Worm (Caenorhabditis elegans) whole organism, early embryonic: Measurements from ENCODE around the gene F11A5.18.

Experiments used
- B0310.2 ChIP-seq: sonication (generic microtip); optimal IDR thresholded peaks from 2 replicates; lab custom pipeline; 2016; ENCODE audit warnings: mild to moderate bottlenecking, missing genetic modification characterization, missing compliant biosample characterization
- F13C5.2 ChIP-seq: sonication (generic microtip); optimal IDR thresholded peaks from 2 replicates; lab custom pipeline; 2017; ENCODE audit warnings: mild to moderate bottlenecking, missing genetic modification characterization, inconsistent platforms, missing compliant biosample characterization
- aly-1 ChIP-seq: sonication (generic microtip); optimal IDR thresholded peaks from 2 replicates; lab custom pipeline; 2016; ENCODE audit warnings: missing genetic modification characterization, missing compliant biosample characterization
- ama-1 ChIP-seq: fragments of 150-350 bp; optimal IDR thresholded peaks from 2 replicates; lab custom pipeline; 2014
- ceh-13 ChIP-seq: fragments of 200-800 bp; sonication (Bioruptor generic); optimal IDR thresholded peaks from 2 replicates; lab custom pipeline; 2018; ENCODE audit warnings: mild to moderate bottlenecking, missing genetic modification characterization, missing compliant biosample characterization
- ceh-36 ChIP-seq: sonication (generic microtip); optimal IDR thresholded peaks from 2 replicates; lab custom pipeline; 2016; ENCODE audit warnings: missing genetic modification characterization, inconsistent platforms, missing compliant biosample characterization
- ets-7 ChIP-seq: sonication (generic microtip); optimal IDR thresholded peaks from 2 replicates; lab custom pipeline; 2016; ENCODE audit warnings: missing genotype, missing genetic modification characterization, missing compliant biosample characterization
- flt-1 ChIP-seq: fragments of 200-800 bp; sonication (Bioruptor generic); IDR thresholded peaks from 2 replicates; pipeline ENCODE4 v1.3.6; 2022; ENCODE audit warnings: missing genetic modification characterization, missing compliant biosample characterization
- hmbx-1 ChIP-seq: sonication (generic microtip); optimal IDR thresholded peaks from 2 replicates; lab custom pipeline; 2016; ENCODE audit warnings: mild to moderate bottlenecking, missing genetic modification characterization, missing compliant biosample characterization
- hmg-4 ChIP-seq: fragments of 200-800 bp; sonication (Bioruptor generic); optimal IDR thresholded peaks from 2 replicates; lab custom pipeline; 2018; ENCODE audit warnings: mild to moderate bottlenecking, missing genetic modification characterization, missing compliant biosample characterization
- hnd-1 ChIP-seq: sonication (generic microtip); optimal IDR thresholded peaks from 2 replicates; lab custom pipeline; 2016; ENCODE audit warnings: missing genetic modification characterization, missing compliant biosample characterization
- pes-1 ChIP-seq: fragments of 200-800 bp; sonication (Bioruptor generic); IDR thresholded peaks from 2 replicates; pipeline ENCODE4 v1.3.6; 2022; ENCODE audit warnings: missing genetic modification reagents, missing genetic modification characterization, missing compliant biosample characterization
- scrt-1 ChIP-seq: fragments of 200-800 bp; sonication (Bioruptor generic); IDR thresholded peaks from 2 replicates; pipeline ENCODE4 v1.3.6; 2022; ENCODE audit warnings: missing genetic modification characterization, missing compliant biosample characterization
- sea-1 ChIP-seq: fragments of 200-800 bp; sonication (Bioruptor generic); conservative IDR thresholded peaks from 2 replicates; pipeline ENCODE4 v1.3.6; 2022; ENCODE audit warnings: missing genetic modification characterization, missing compliant biosample characterization
- tbx-11 ChIP-seq: fragments of 200-800 bp; sonication (Bioruptor generic); IDR thresholded peaks from 2 replicates; pipeline ENCODE4 v1.3.6; 2022; ENCODE audit warnings: missing genetic modification characterization, missing compliant biosample characterization
- tbx-37 ChIP-seq: fragments of 200-800 bp; sonication (Bioruptor generic); conservative IDR thresholded peaks from 2 replicates; pipeline ENCODE4 v1.3.6; 2022; ENCODE audit warnings: missing genetic modification reagents, missing genetic modification characterization, missing compliant biosample characterization
- tra-4 ChIP-seq: sonication (generic microtip); optimal IDR thresholded peaks from 2 replicates; lab custom pipeline; 2017; ENCODE audit warnings: missing genetic modification characterization, missing compliant biosample characterization

F11A5.18 gene

ce11 chrV:16229439-16229838, 26.7 kb downstream of the F11A5.18 start:
- TF ChIP-seq scrt-1 (no peak), tbx-37 (GFP tag; lab: Robert Waterston, UW) (no peak), F13C5.2 (no peak), hmbx-1 (no peak), flt-1 (no peak), B0310.2 (no peak)

- no peak for TF ChIP-seq F13C5.2
- no peak for TF ChIP-seq tbx-37 (GFP tag; lab: Robert Waterston, UW)
- TF ChIP-seq sea-1 (GFP tag; lab: Robert Waterston, UW): no peak
- TF ChIP-seq ama-1 (lab: Kevin White, UChicago): no peak
- TF ChIP-seq ceh-13 (GFP tag; lab: Kevin White, UChicago): no peak
- TF ChIP-seq hmg-4 (GFP tag; lab: Kevin White, UChicago): no peak
These were observed 27.2 kb downstream of the F11A5.18 start, which contains the start of the genes F21H7.2 and F21H7.12 for ce11 chrV:16229896-16230295. Gene F21H7.2, minus strand, starts transcription at chrV:16229996. Gene F21H7.12, plus strand, starts transcription at chrV:16230165.

DNA sequence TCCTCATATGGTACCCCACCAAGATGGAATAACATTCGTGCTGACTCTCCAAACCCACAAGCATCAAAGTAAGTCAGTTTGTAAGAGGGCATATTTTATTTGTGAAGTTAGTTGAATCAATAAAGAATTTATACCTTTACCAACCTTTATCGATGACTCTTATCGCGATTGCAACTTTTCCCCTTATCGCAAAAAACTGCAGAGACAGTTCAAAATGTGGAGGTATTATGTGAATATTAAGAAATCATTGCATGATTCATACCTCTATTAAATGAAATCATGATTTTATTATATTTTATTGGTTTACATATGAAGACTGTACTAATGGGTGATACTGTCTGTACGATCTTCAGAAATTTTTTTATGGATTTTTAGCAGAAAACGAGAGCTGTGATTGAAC, 29.5 kb downstream of the F11A5.18 start, which contains the start of gene gst-22:
Gene gst-22, minus strand, starts transcription at position 103 of the 400 bp plus-strand sequence.
- no peak for TF ChIP-seq ets-7 (tag; lab: Kevin White, UChicago)
- TF ChIP-seq F13C5.2: no peak
- no peak for TF ChIP-seq B0310.2
- no peak for TF ChIP-seq pes-1 (GFP tag; lab: Robert Waterston, UW)
- TF ChIP-seq tra-4 (tag; lab: Kevin White, UChicago): no peak
- no peak for TF ChIP-seq aly-1
- no peak for TF ChIP-seq hmbx-1
- no peak for TF ChIP-seq scrt-1
- no peak for TF ChIP-seq sea-1 (GFP tag; lab: Robert Waterston, UW)
- TF ChIP-seq ceh-36: no peak
- TF ChIP-seq flt-1: no peak
- TF ChIP-seq hnd-1: no peak
- TF ChIP-seq ama-1 (lab: Kevin White, UChicago): no peak
- TF ChIP-seq hmg-4 (GFP tag; lab: Kevin White, UChicago): no peak
- TF ChIP-seq tbx-37 (GFP tag; lab: Robert Waterston, UW): no peak
- TF ChIP-seq tbx-11 (GFP tag; lab: Robert Waterston, UW): no peak
- TF ChIP-seq ceh-13 (GFP tag; lab: Kevin White, UChicago): no peak

- no peak for TF ChIP-seq hnd-1
- TF ChIP-seq ceh-13 (GFP tag; lab: Kevin White, UChicago): no peak
- no peak for TF ChIP-seq hmg-4 (GFP tag; lab: Kevin White, UChicago)
- no peak for TF ChIP-seq F13C5.2
- no peak for TF ChIP-seq scrt-1
- TF ChIP-seq tbx-37 (GFP tag; lab: Robert Waterston, UW): no peak
- no peak for TF ChIP-seq tra-4 (tag; lab: Kevin White, UChicago)
- no peak for TF ChIP-seq sea-1 (GFP tag; lab: Robert Waterston, UW)
- no peak for TF ChIP-seq hmbx-1
- TF ChIP-seq ama-1 (lab: Kevin White, UChicago): no peak
- no peak for TF ChIP-seq B0310.2
- no peak for TF ChIP-seq tbx-11 (GFP tag; lab: Robert Waterston, UW)
- no peak for TF ChIP-seq flt-1
- TF ChIP-seq aly-1: no peak
- no peak for TF ChIP-seq ets-7 (tag; lab: Kevin White, UChicago)
- no peak for TF ChIP-seq pes-1 (GFP tag; lab: Robert Waterston, UW)
These were observed 30.9 kb downstream of the F11A5.18 start, which contains the start of gene clec-233 for ce11 chrV:16233624-16234023. Gene clec-233, plus strand, starts transcription at chrV:16233924.

DNA sequence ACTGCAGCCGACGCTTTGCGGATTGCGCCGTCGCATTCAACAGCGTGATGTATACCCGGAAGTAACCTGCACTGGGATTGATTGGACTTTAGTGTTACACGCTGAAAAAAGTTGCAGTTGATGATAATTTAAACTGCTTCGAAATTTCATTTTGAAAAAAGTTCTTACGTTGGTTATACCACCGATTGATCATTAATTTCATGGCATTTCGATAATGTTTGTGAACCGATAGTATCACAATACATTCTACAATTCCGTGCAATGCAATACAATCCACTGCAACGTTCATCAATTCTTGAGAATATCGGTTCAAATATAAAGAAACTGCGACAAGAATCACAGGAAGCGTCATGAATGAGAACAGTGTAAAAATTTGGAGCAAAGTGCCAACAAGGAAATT, 32.4 kb downstream of the F11A5.18 start, which contains the start of gene F21H7.3:
Gene F21H7.3, minus strand, starts transcription at position 101 of the 400 bp plus-strand sequence.
- TF ChIP-seq ets-7 (tag; lab: Kevin White, UChicago) (no peak), scrt-1 (no peak)

- TF ChIP-seq ceh-13 (GFP tag; lab: Kevin White, UChicago) (no peak), F13C5.2 (no peak), tra-4 (tag; lab: Kevin White, UChicago) (no peak), ceh-36 (no peak)
These were observed 32.9 kb downstream of the F11A5.18 start, which contains the start of gene srh-98 for ce11 chrV:16235647-16236046. Gene srh-98, minus strand, starts transcription at chrV:16235747.

DNA sequence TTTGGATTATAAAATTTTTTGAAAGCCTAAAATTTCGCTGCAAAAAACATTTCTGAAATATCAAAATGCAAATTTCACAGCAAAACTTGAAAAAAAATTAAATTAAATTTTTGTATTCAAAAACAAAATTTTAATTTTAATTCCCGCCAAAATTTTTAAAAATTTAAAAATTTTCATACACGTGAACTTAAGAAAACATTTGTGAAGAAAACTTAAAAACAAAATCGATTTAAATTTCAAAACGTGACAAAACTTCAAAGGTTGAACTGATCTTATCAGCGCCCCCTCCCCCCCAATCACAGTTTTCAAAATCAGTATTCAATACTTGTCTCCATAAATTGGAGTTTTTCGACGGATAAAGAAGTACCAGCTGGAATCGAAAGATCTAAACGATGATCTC, 34.5 kb downstream of the F11A5.18 start, which contains the start of gene F21H7.5:
Gene F21H7.5, plus strand, starts transcription at position 301 of the 400 bp plus-strand sequence.
- no peak for TF ChIP-seq hmbx-1
- no peak for TF ChIP-seq ceh-36
- no peak for TF ChIP-seq hnd-1
- no peak for TF ChIP-seq hmg-4 (GFP tag; lab: Kevin White, UChicago)
- no peak for TF ChIP-seq pes-1 (GFP tag; lab: Robert Waterston, UW)
- TF ChIP-seq tbx-11 (GFP tag; lab: Robert Waterston, UW): no peak
- no peak for TF ChIP-seq tra-4 (tag; lab: Kevin White, UChicago)
- no peak for TF ChIP-seq tbx-37 (GFP tag; lab: Robert Waterston, UW)
- TF ChIP-seq scrt-1: no peak
- TF ChIP-seq B0310.2: no peak
- TF ChIP-seq flt-1: no peak
- TF ChIP-seq ets-7 (tag; lab: Kevin White, UChicago): no peak
- no peak for TF ChIP-seq sea-1 (GFP tag; lab: Robert Waterston, UW)
- no peak for TF ChIP-seq F13C5.2
- no peak for TF ChIP-seq aly-1
- TF ChIP-seq ama-1 (lab: Kevin White, UChicago): no peak
- TF ChIP-seq ceh-13 (GFP tag; lab: Kevin White, UChicago): no peak

ce11 chrV:16244078-16244477, 41.4 kb downstream of the F11A5.18 start, which contains the start of gene srh-104:
Gene srh-104, minus strand, starts transcription at chrV:16244178.
- TF ChIP-seq hnd-1: no peak
- TF ChIP-seq sea-1 (GFP tag; lab: Robert Waterston, UW): no peak
- TF ChIP-seq tbx-37 (GFP tag; lab: Robert Waterston, UW): no peak
- TF ChIP-seq F13C5.2: no peak
- no peak for TF ChIP-seq ets-7 (tag; lab: Kevin White, UChicago)
- TF ChIP-seq scrt-1: no peak
- no peak for TF ChIP-seq ceh-36
- no peak for TF ChIP-seq ceh-13 (GFP tag; lab: Kevin White, UChicago)
- TF ChIP-seq flt-1: no peak
- TF ChIP-seq hmg-4 (GFP tag; lab: Kevin White, UChicago): no peak
- TF ChIP-seq pes-1 (GFP tag; lab: Robert Waterston, UW): no peak
- TF ChIP-seq tbx-11 (GFP tag; lab: Robert Waterston, UW): no peak
- no peak for TF ChIP-seq tra-4 (tag; lab: Kevin White, UChicago)
- TF ChIP-seq ama-1 (lab: Kevin White, UChicago): no peak
